Fruit fly (Drosophila melanogaster) whole organism, embryonic: Measurements from ENCODE around the gene TwdlE.

Experiments
- Aef1 ChIP-seq: fragments of 200-800 bp; sonication (Bioruptor generic); IDR thresholded peaks from 3 replicates; pipeline ENCODE4 v1.3.6; 2022; ENCODE audit warnings: missing biosample characterization, missing genetic modification characterization
- Antp ChIP-seq: fragments of 200-800 bp; sonication (Bioruptor generic); optimal IDR thresholded peaks from 3 replicates; lab custom pipeline; 2016; ENCODE audit warnings: missing biosample characterization, missing genetic modification characterization
- Bgb ChIP-seq: fragments of 200-800 bp; sonication (Bioruptor generic); IDR thresholded peaks from 2 replicates; pipeline ENCODE4 v1.3.6; 2022; ENCODE audit warnings: missing biosample characterization, missing genetic modification characterization; ENCODE audit not compliant: partially characterized antibody
- Blimp-1 ChIP-seq: fragments of 200-800 bp; sonication (Bioruptor generic); optimal IDR thresholded peaks from 3 replicates; lab custom pipeline; 2018; ENCODE audit warnings: missing biosample characterization, missing genetic modification characterization, mild to moderate bottlenecking, moderate library complexity, missing genetic modification reagents
- CG13894 ChIP-seq: fragments of 200-800 bp; sonication (Bioruptor generic); optimal IDR thresholded peaks from 3 replicates; lab custom pipeline; 2018; ENCODE audit warnings: missing biosample characterization, mild to moderate bottlenecking, missing genetic modification characterization, moderate library complexity
- CG14710 ChIP-seq: fragments of 200-800 bp; sonication (Bioruptor generic); optimal IDR thresholded peaks from 3 replicates; lab custom pipeline; 2019; ENCODE audit warnings: missing biosample characterization, mild to moderate bottlenecking, missing genetic modification characterization, moderate library complexity
- CG1603 ChIP-seq: fragments of 200-800 bp; sonication (Bioruptor generic); optimal IDR thresholded peaks from 2 replicates; lab custom pipeline; 2019; ENCODE audit warnings: missing biosample characterization, mild to moderate bottlenecking, missing genetic modification characterization, moderate library complexity
- CG16863 ChIP-seq: fragments of 200-800 bp; sonication (Bioruptor generic); optimal IDR thresholded peaks from 3 replicates; lab custom pipeline; 2016; ENCODE audit warnings: missing biosample characterization, missing genetic modification characterization
- CG17361 ChIP-seq: fragments of 200-800 bp; sonication (Bioruptor generic); IDR thresholded peaks from 3 replicates; pipeline ENCODE4 v1.3.6; 2022; ENCODE audit warnings: missing biosample characterization, missing genetic modification characterization
- CG18476 ChIP-seq: fragments of 200-800 bp; sonication (Bioruptor generic); optimal IDR thresholded peaks from 2 replicates; lab custom pipeline; 2016; ENCODE audit warnings: missing biosample characterization, mild to moderate bottlenecking, missing genetic modification characterization
- CG18599 ChIP-seq: fragments of 200-800 bp; sonication (Bioruptor generic); optimal IDR thresholded peaks from 3 replicates; lab custom pipeline; 2017; ENCODE audit warnings: missing biosample characterization, missing genetic modification characterization, mild to moderate bottlenecking, moderate library complexity, missing genetic modification reagents
- CG2712 ChIP-seq: fragments of 200-800 bp; optimal IDR thresholded peaks from 3 replicates; lab custom pipeline; 2019; ENCODE audit warnings: missing biosample characterization, mild to moderate bottlenecking, missing genetic modification characterization, moderate library complexity
- CG2889 ChIP-seq: fragments of 200-800 bp; sonication (Bioruptor generic); IDR thresholded peaks from 3 replicates; pipeline ENCODE4 v1.3.6; 2022; ENCODE audit warnings: missing biosample characterization, missing genetic modification characterization
- CG3163 ChIP-seq: fragments of 200-800 bp; sonication (Bioruptor generic); optimal IDR thresholded peaks from 3 replicates; lab custom pipeline; 2016; ENCODE audit warnings: missing biosample characterization, missing genetic modification characterization
- CG32767 ChIP-seq: fragments of 200-800 bp; sonication (Bioruptor generic); IDR thresholded peaks from 2 replicates; pipeline ENCODE4 v1.3.6; 2022; ENCODE audit warnings: missing biosample characterization, missing genetic modification characterization
- CG3281 ChIP-seq: fragments of 200-800 bp; sonication (Bioruptor generic); optimal IDR thresholded peaks from 3 replicates; lab custom pipeline; 2017; ENCODE audit warnings: missing biosample characterization, mild to moderate bottlenecking, missing genetic modification characterization
- CG33213 ChIP-seq: fragments of 200-800 bp; sonication (Bioruptor generic); optimal IDR thresholded peaks from 3 replicates; lab custom pipeline; 2016; ENCODE audit warnings: missing biosample characterization, missing genetic modification characterization
- CG43689 ChIP-seq: fragments of 200-800 bp; sonication (Bioruptor generic); IDR thresholded peaks from 2 replicates; pipeline ENCODE4 v1.3.6; 2022; ENCODE audit warnings: missing biosample characterization, missing genetic modification characterization
- CG7556 ChIP-seq: fragments of 200-800 bp; sonication (Bioruptor generic); optimal IDR thresholded peaks from 2 replicates; lab custom pipeline; 2017; ENCODE audit warnings: missing biosample characterization, mild to moderate bottlenecking, missing genetic modification characterization
- CG8359 ChIP-seq: fragments of 200-800 bp; sonication (Bioruptor generic); optimal IDR thresholded peaks from 2 replicates; lab custom pipeline; 2017; ENCODE audit warnings: missing biosample characterization, mild to moderate bottlenecking, missing genetic modification characterization, borderline replicate concordance
- CTCF ChIP-seq: fragments of 200-800 bp; sonication (Bioruptor generic); optimal IDR thresholded peaks from 2 replicates; lab custom pipeline; 2017; ENCODE audit warnings: missing biosample characterization, mild to moderate bottlenecking, missing genetic modification characterization, moderate library complexity
- CoRest ChIP-seq: fragments of 200-800 bp; sonication (Bioruptor generic); optimal IDR thresholded peaks from 3 replicates; lab custom pipeline; 2018; ENCODE audit warnings: missing biosample characterization, mild to moderate bottlenecking, missing genetic modification characterization, moderate library complexity
- D19A ChIP-seq: fragments of 200-800 bp; optimal IDR thresholded peaks from 3 replicates; lab custom pipeline; 2019; ENCODE audit warnings: missing biosample characterization, mild to moderate bottlenecking, missing genetic modification characterization, moderate library complexity
- Deaf1 ChIP-seq: fragments of 200-800 bp; optimal IDR thresholded peaks from 3 replicates; lab custom pipeline; 2019; ENCODE audit warnings: missing biosample characterization, mild to moderate bottlenecking, missing genetic modification characterization, moderate library complexity
- Dll ChIP-seq: fragments of 200-800 bp; sonication (Bioruptor generic); IDR thresholded peaks from 4 replicates; pipeline ENCODE4 v1.3.6; 2022; ENCODE audit warnings: missing biosample characterization, missing genetic modification characterization; ENCODE audit not compliant: partially characterized antibody
- Ets65A ChIP-seq: fragments of 200-800 bp; sonication (Bioruptor generic); peaks from one replicate; lab custom pipeline; 2016; ENCODE audit warnings: missing biosample characterization, missing genetic modification characterization
- HHEX ChIP-seq: fragments of 200-800 bp; sonication (Bioruptor generic); optimal IDR thresholded peaks from 3 replicates; lab custom pipeline; 2017; ENCODE audit warnings: missing biosample characterization, mild to moderate bottlenecking, missing genetic modification characterization, missing genetic modification reagents
- HLH3B ChIP-seq: fragments of 200-800 bp; sonication (Bioruptor generic); IDR thresholded peaks from 2 replicates; pipeline ENCODE4 v1.3.6; 2022; ENCODE audit warnings: missing biosample characterization, missing genetic modification characterization
- Hsf ChIP-seq: fragments of 200-800 bp; sonication (Bioruptor generic); optimal IDR thresholded peaks from 3 replicates; lab custom pipeline; 2016; ENCODE audit warnings: missing biosample characterization, missing genetic modification characterization
- Jarid2 ChIP-seq: fragments of 200-800 bp; sonication (Bioruptor generic); optimal IDR thresholded peaks from 3 replicates; lab custom pipeline; 2017; ENCODE audit warnings: mild to moderate bottlenecking, missing biosample characterization, missing genetic modification reagents, missing genetic modification characterization
- Med ChIP-seq: fragments of 200-800 bp; sonication (Bioruptor generic); peaks from one replicate; lab custom pipeline; 2016; ENCODE audit warnings: missing biosample characterization, missing genetic modification characterization, mild to moderate bottlenecking, inconsistent platforms, moderate library complexity
- NC2β ChIP-seq: fragments of 200-800 bp; sonication (Bioruptor generic); optimal IDR thresholded peaks from 2 replicates; lab custom pipeline; 2016; ENCODE audit warnings: missing biosample characterization, missing genetic modification characterization
- Trl ChIP-seq, 3 experiments: fragments of >200 bp in 2 of 3; fragments of 200-800 bp in 1 of 3; sonication (Bioruptor generic) in 1 of 3; optimal IDR thresholded peaks; 2 replicates in 1 of 3; 3 replicates in 2 of 3; lab custom pipeline; 2016 to 2017; ENCODE audit warnings: missing biosample characterization in 1 of 3, missing genetic modification characterization in 1 of 3
- abd-A ChIP-seq: fragments of 200-800 bp; sonication (Bioruptor generic); optimal IDR thresholded peaks from 3 replicates; lab custom pipeline; 2019; ENCODE audit warnings: missing biosample characterization, mild to moderate bottlenecking, missing genetic modification characterization, moderate library complexity
- cad ChIP-seq: fragments of >200 bp; optimal IDR thresholded peaks from 2 replicates; lab custom pipeline; 2017; ENCODE audit warnings: missing biosample characterization, missing genetic modification characterization
- cas ChIP-seq: fragments of 200-800 bp; sonication (Bioruptor generic); IDR thresholded peaks from 2 replicates; pipeline ENCODE4 v1.3.6; 2022; ENCODE audit warnings: missing biosample characterization, missing genetic modification characterization
- cg ChIP-seq: fragments of 200-800 bp; sonication (Bioruptor generic); optimal IDR thresholded peaks from 3 replicates; lab custom pipeline; 2019; ENCODE audit warnings: missing biosample characterization, mild to moderate bottlenecking, missing genetic modification characterization, moderate library complexity
- croc ChIP-seq: fragments of 200-800 bp; sonication (Bioruptor generic); conservative IDR thresholded peaks from 3 replicates; pipeline ENCODE4 v1.3.6; 2022; ENCODE audit warnings: missing biosample characterization, missing genetic modification characterization
- ewg ChIP-seq: fragments of 200-800 bp; sonication (Bioruptor generic); optimal IDR thresholded peaks from 3 replicates; lab custom pipeline; 2017; ENCODE audit warnings: mild to moderate bottlenecking, missing biosample characterization, missing genetic modification reagents, missing genetic modification characterization
- exex ChIP-seq: fragments of 200-800 bp; sonication (Bioruptor generic); optimal IDR thresholded peaks from 4 replicates; lab custom pipeline; 2018; ENCODE audit warnings: missing biosample characterization, mild to moderate bottlenecking, missing genetic modification characterization, moderate library complexity
- nerfin-1 ChIP-seq: fragments of 200-800 bp; sonication (Bioruptor generic); optimal IDR thresholded peaks from 3 replicates; lab custom pipeline; 2019; ENCODE audit warnings: missing biosample characterization, mild to moderate bottlenecking, missing genetic modification characterization, moderate library complexity
- oc ChIP-seq: fragments of 200-800 bp; sonication (Bioruptor generic); optimal IDR thresholded peaks from 2 replicates; lab custom pipeline; 2018; ENCODE audit warnings: missing biosample characterization, mild to moderate bottlenecking, missing genetic modification characterization, moderate library complexity
- odd ChIP-seq: fragments of 200-800 bp; sonication (Bioruptor generic); optimal IDR thresholded peaks from 2 replicates; lab custom pipeline; 2017; ENCODE audit warnings: missing biosample characterization, mild to moderate bottlenecking, missing genetic modification characterization
- org-1 ChIP-seq: fragments of 200-800 bp; sonication (Bioruptor generic); optimal IDR thresholded peaks from 2 replicates; lab custom pipeline; 2017; ENCODE audit warnings: missing biosample characterization, missing genetic modification characterization
- sqz ChIP-seq: fragments of 200-800 bp; sonication (Bioruptor generic); optimal IDR thresholded peaks from 3 replicates; lab custom pipeline; 2018; ENCODE audit warnings: missing biosample characterization, mild to moderate bottlenecking, missing genetic modification characterization
- stwl ChIP-seq: fragments of 200-800 bp; sonication (Bioruptor generic); optimal IDR thresholded peaks from 3 replicates; lab custom pipeline; 2018; ENCODE audit warnings: missing biosample characterization, mild to moderate bottlenecking, missing genetic modification characterization, moderate library complexity

The TwdlE gene

dm6 chr2L:7856380-7857127 is 4.1 kb downstream of the TwdlE start, which contains the start of gene lectin-28C (continued):
- TF ChIP-seq Dll (GFP tag; lab: Robert Waterston, UW): peak; percentile 22; the same call in 1 of the 4 replicates
- TF ChIP-seq stwl (tag; lab: Kevin White, UChicago): peak; percentile 97
- peak; percentile 15; the same call in 1 of the 2 replicates for TF ChIP-seq HLH3B
- peak; percentile 12 for TF ChIP-seq CG33213 (GFP tag; lab: Kevin White, UChicago)
- peak; percentile 11 for TF ChIP-seq CG2712 (tag; lab: Kevin White, UChicago)
- peak; percentile 1 for TF ChIP-seq CG13894 (tag; lab: Kevin White, UChicago)
- TF ChIP-seq CTCF (GFP tag; lab: Kevin White, UChicago): peak; percentile 95
- peak; percentile 49 for TF ChIP-seq CG1603 (tag; lab: Kevin White, UChicago)

- TF ChIP-seq CG7556 (GFP tag; lab: Kevin White, UChicago) (no peak), cg (GFP tag; lab: Kevin White, UChicago) (peak; percentile 6), Med (peak; percentile 17), CG3163 (GFP tag; lab: Kevin White, UChicago) (peak; percentile 94), org-1 (GFP tag; lab: Kevin White, UChicago) (no peak), abd-A (tag; lab: Kevin White, UChicago) (peak; percentile 66), exex (tag; lab: Kevin White, UChicago) (no peak), Trl (optimal IDR thresholded peaks at IDR 0.05; lab: Kevin White, UChicago) (peak; percentile 31 to 69), Trl (GFP tag; optimal IDR thresholded peaks at IDR 0.05; lab: Kevin White, UChicago) (no peak), CG8359 (no peak), CG17361 (GFP tag; lab: Robert Waterston, UW) (no peak), Jarid2 (peak; percentile 86), CG18476 (GFP tag; lab: Kevin White, UChicago) (no peak), Deaf1 (tag; lab: Kevin White, UChicago) (peak; percentile 95), Ets65A (GFP tag; lab: Kevin White, UChicago) (peak; percentile 53), nerfin-1 (tag; lab: Kevin White, UChicago) (peak; percentile 13), croc (GFP tag; lab: Robert Waterston, UW) (no peak), Blimp-1 (GFP tag; lab: Kevin White, UChicago) (peak; percentile 59), ewg (GFP tag; lab: Kevin White, UChicago) (peak; percentile 84), CG14710 (tag; lab: Kevin White, UChicago) (no peak), sqz (peak; percentile 29)
Measured at dm6 chr2L:7855108-7855507, 5.5 kb downstream of the TwdlE start, which contains the start of gene CG14535. Gene CG14535 (minus strand): TSS chr2L:7855475.

- TF ChIP-seq Jarid2 (no peak), CG2889 (GFP tag; lab: Robert Waterston, UW) (no peak), odd (GFP tag; lab: Kevin White, UChicago) (no peak), cad (GFP tag; lab: Kevin White, UChicago) (no peak), Aef1 (GFP tag; lab: Robert Waterston, UW) (no peak), CG18599 (GFP tag; lab: Kevin White, UChicago) (peak; percentile 57), D19A (tag; lab: Kevin White, UChicago) (peak; percentile 28), CG32767 (GFP tag; lab: Robert Waterston, UW) (no peak), Hsf (GFP tag; lab: Kevin White, UChicago) (no peak), oc (tag; lab: Kevin White, UChicago) (no peak), NC2β (GFP tag; lab: Kevin White, UChicago) (no peak), Antp (GFP tag; lab: Kevin White, UChicago) (no peak), CoRest (tag; lab: Kevin White, UChicago) (peak; percentile 31), Bgb (GFP tag; lab: Robert Waterston, UW) (no peak), cg (GFP tag; lab: Kevin White, UChicago) (no peak), CG43689 (GFP tag; lab: Robert Waterston, UW) (0 out of 2 replicates have a peak, but pooled peaks have one; percentile 23), Ets65A (GFP tag; lab: Kevin White, UChicago) (no peak), CG16863 (GFP tag; lab: Kevin White, UChicago) (no peak), cas (no peak), CG3281 (GFP tag; lab: Kevin White, UChicago) (peak; percentile 21), HHEX (GFP tag; lab: Kevin White, UChicago) (no peak)
Measured at dm6 chr2L:7851609-7852008, 9.0 kb downstream of the TwdlE start.
